Worm (Caenorhabditis elegans) whole organism, early embryonic: ENCODE measurements around the gene glo-4.
A peak's percentile ranks its signal among the peaks of the same experiment; 100 is the strongest.

ENCODE experiments used
- B0310.2 ChIP-seq: sonication (generic microtip); optimal IDR thresholded peaks from 2 replicates; lab custom pipeline; 2016; ENCODE audit warnings: mild to moderate bottlenecking, missing genetic modification characterization, missing compliant biosample characterization
- ama-1 ChIP-seq: fragments of 150-350 bp; optimal IDR thresholded peaks from 2 replicates; lab custom pipeline; 2014
- ceh-36 ChIP-seq: sonication (generic microtip); optimal IDR thresholded peaks from 2 replicates; lab custom pipeline; 2016; ENCODE audit warnings: missing genetic modification characterization, inconsistent platforms, missing compliant biosample characterization
- flt-1 ChIP-seq: fragments of 200-800 bp; sonication (Bioruptor generic); IDR thresholded peaks from 2 replicates; pipeline ENCODE4 v1.3.6; 2022; ENCODE audit warnings: missing genetic modification characterization, missing compliant biosample characterization
- hmg-4 ChIP-seq: fragments of 200-800 bp; sonication (Bioruptor generic); optimal IDR thresholded peaks from 2 replicates; lab custom pipeline; 2018; ENCODE audit warnings: mild to moderate bottlenecking, missing genetic modification characterization, missing compliant biosample characterization
- pes-1 ChIP-seq: fragments of 200-800 bp; sonication (Bioruptor generic); IDR thresholded peaks from 2 replicates; pipeline ENCODE4 v1.3.6; 2022; ENCODE audit warnings: missing genetic modification reagents, missing genetic modification characterization, missing compliant biosample characterization
- sea-1 ChIP-seq: fragments of 200-800 bp; sonication (Bioruptor generic); conservative IDR thresholded peaks from 2 replicates; pipeline ENCODE4 v1.3.6; 2022; ENCODE audit warnings: missing genetic modification characterization, missing compliant biosample characterization

DNA sequence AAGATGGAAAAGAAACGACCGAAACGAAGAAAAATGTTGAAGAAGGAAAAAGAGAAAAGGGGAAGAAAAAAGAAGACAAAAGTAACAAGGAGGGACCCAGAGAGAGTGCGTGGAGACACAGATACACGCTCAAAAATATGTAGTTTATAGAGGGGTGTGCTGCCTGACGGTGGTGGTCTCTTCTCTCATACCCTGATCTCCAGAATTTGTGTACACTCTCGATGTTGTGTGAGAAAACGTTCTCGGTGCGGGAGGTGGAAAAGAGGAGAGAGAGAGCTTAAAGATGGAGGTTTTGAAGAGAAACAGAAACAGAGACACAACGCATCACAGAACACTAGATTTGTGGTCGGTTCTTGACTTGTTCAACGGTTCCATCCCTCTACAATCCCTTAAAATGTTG lies 30.6 kb upstream of the glo-4 start:
- TF ChIP-seq pes-1 (no peak), ama-1 (no peak), flt-1 (GFP tag; lab: Robert Waterston, UW) (no peak), sea-1 (GFP tag; lab: Robert Waterston, UW) (no peak), hmg-4 (GFP tag; lab: Kevin White, UChicago) (peak; percentile 69), B0310.2 (tag; lab: Kevin White, UChicago) (no peak), ceh-36 (tag; lab: Kevin White, UChicago) (no peak)
